Worm (Caenorhabditis elegans) whole organism, young adult: ENCODE measurements around the gene T10C6.15.
A peak's percentile ranks its signal among the peaks of the same experiment; 100 is the strongest.

Experiments used
- B0035.1 ChIP-seq: sonication (generic microtip); optimal IDR thresholded peaks from 2 replicates; lab custom pipeline; 2016; ENCODE audit warnings: missing genetic modification characterization, mild to moderate bottlenecking, missing compliant biosample characterization, missing genotype, missing genetic modification reagents
- D2030.7 ChIP-seq: fragments of 200-800 bp; sonication (Bioruptor generic); IDR thresholded peaks from 2 replicates; pipeline ENCODE4 v1.3.6; 2022; ENCODE audit warnings: missing genetic modification reagents, missing genetic modification characterization, missing compliant biosample characterization
- F22D6.2 ChIP-seq: sonication (generic microtip); optimal IDR thresholded peaks from 2 replicates; lab custom pipeline; 2016; ENCODE audit warnings: mild to moderate bottlenecking, missing genetic modification characterization, missing compliant biosample characterization
- F23B12.7 ChIP-seq: sonication (generic microtip); optimal IDR thresholded peaks from 2 replicates; lab custom pipeline; 2017; ENCODE audit warnings: missing genetic modification characterization, mild to moderate bottlenecking, missing compliant biosample characterization, antibody characterized with exemption, moderate library complexity; ENCODE audit not compliant: insufficient read depth
- F37B4.10 ChIP-seq: fragments of 200-800 bp; sonication (Bioruptor generic); IDR thresholded peaks from 2 replicates; pipeline ENCODE4 v1.3.6; 2022; ENCODE audit warnings: missing genetic modification characterization, missing compliant biosample characterization
- K12H6.12 ChIP-seq: fragments of 200-800 bp; sonication (Bioruptor generic); optimal IDR thresholded peaks from 2 replicates; lab custom pipeline; 2018; ENCODE audit warnings: mild to moderate bottlenecking, missing genetic modification characterization, missing compliant biosample characterization
- T26A5.8 ChIP-seq: sonication (generic microtip); optimal IDR thresholded peaks from 2 replicates; lab custom pipeline; 2016; ENCODE audit warnings: missing genetic modification characterization, missing compliant biosample characterization
- Y53F4B.3 ChIP-seq: fragments of 200-800 bp; sonication (Bioruptor generic); IDR thresholded peaks from 2 replicates; pipeline ENCODE4 v1.3.6; 2022; ENCODE audit warnings: missing genetic modification reagents, missing genetic modification characterization, missing compliant biosample characterization
- Y67H2A.10 ChIP-seq: fragments of 200-800 bp; sonication (Bioruptor generic); conservative IDR thresholded peaks from 2 replicates; pipeline ENCODE4 v1.3.6; 2022; ENCODE audit warnings: missing genetic modification reagents, missing genetic modification characterization, missing compliant biosample characterization
- Y79H2A.3 ChIP-seq: fragments of 200-800 bp; sonication (Bioruptor generic); conservative IDR thresholded peaks from 2 replicates; pipeline ENCODE4 v1.3.6; 2022; ENCODE audit warnings: missing genetic modification reagents, missing genetic modification characterization, missing compliant biosample characterization
- Y95B8A.8 ChIP-seq: fragments of 200-800 bp; sonication (Bioruptor generic); IDR thresholded peaks from 2 replicates; pipeline ENCODE4 v1.3.6; 2022; ENCODE audit warnings: missing genetic modification reagents, missing genetic modification characterization, missing compliant biosample characterization
- attf-3 ChIP-seq: fragments of 200-800 bp; sonication (Bioruptor generic); conservative IDR thresholded peaks from 2 replicates; pipeline ENCODE4 v1.3.6; 2022; ENCODE audit warnings: missing genetic modification reagents, missing genetic modification characterization, missing compliant biosample characterization
- attf-6 ChIP-seq: fragments of 200-800 bp; sonication (Bioruptor generic); IDR thresholded peaks from 2 replicates; pipeline ENCODE4 v1.3.6; 2022; ENCODE audit warnings: missing genetic modification reagents, missing genetic modification characterization, missing compliant biosample characterization
- ccch-3 ChIP-seq: fragments of 200-800 bp; sonication (Bioruptor generic); optimal IDR thresholded peaks from 2 replicates; lab custom pipeline; 2018; ENCODE audit warnings: mild to moderate bottlenecking, missing genetic modification characterization, missing compliant biosample characterization
- ceh-100 ChIP-seq: fragments of 200-800 bp; sonication (Bioruptor generic); IDR thresholded peaks from 2 replicates; pipeline ENCODE4 v1.3.6; 2022; ENCODE audit warnings: missing genetic modification reagents, missing genetic modification characterization, missing compliant biosample characterization
- ceh-58 ChIP-seq: fragments of 200-800 bp; sonication (Bioruptor generic); IDR thresholded peaks from 2 replicates; pipeline ENCODE4 v1.3.6; 2022; ENCODE audit warnings: missing genetic modification characterization, missing compliant biosample characterization
- chd-7 ChIP-seq: sonication (generic microtip); optimal IDR thresholded peaks from 2 replicates; lab custom pipeline; 2016; ENCODE audit warnings: mild to moderate bottlenecking, missing genetic modification characterization, moderate library complexity, missing compliant biosample characterization
- die-1 ChIP-seq: sonication (generic microtip); optimal IDR thresholded peaks from 2 replicates; lab custom pipeline; 2016; ENCODE audit warnings: missing genotype, mild to moderate bottlenecking, missing genetic modification characterization, missing compliant biosample characterization
- dpl-1 ChIP-seq: fragments of 150-350 bp; optimal IDR thresholded peaks from 2 replicates; lab custom pipeline; 2014; ENCODE audit warnings: missing biosample characterization, missing genetic modification reagents, missing genetic modification characterization
- efl-1 ChIP-seq: fragments of 150-350 bp; optimal IDR thresholded peaks from 2 replicates; lab custom pipeline; 2014; ENCODE audit warnings: missing biosample characterization, missing genetic modification reagents, missing genetic modification characterization
- egrh-3 ChIP-seq: fragments of 200-800 bp; sonication (Bioruptor generic); IDR thresholded peaks from 2 replicates; pipeline ENCODE4 v1.3.6; 2022; ENCODE audit warnings: missing genetic modification reagents, missing genetic modification characterization, missing compliant biosample characterization
- ets-4 ChIP-seq: fragments of 200-800 bp; sonication (Bioruptor generic); optimal IDR thresholded peaks from 2 replicates; lab custom pipeline; 2018; ENCODE audit warnings: mild to moderate bottlenecking, missing genetic modification characterization, missing compliant biosample characterization
- fkh-3 ChIP-seq: sonication (generic microtip); optimal IDR thresholded peaks from 2 replicates; lab custom pipeline; 2016; ENCODE audit warnings: mild to moderate bottlenecking, missing genetic modification characterization, missing compliant biosample characterization
- gei-17 ChIP-seq: fragments of 200-800 bp; sonication (Bioruptor generic); optimal IDR thresholded peaks from 2 replicates; lab custom pipeline; 2018; ENCODE audit warnings: mild to moderate bottlenecking, missing genetic modification characterization, missing compliant biosample characterization
- hlh-12 ChIP-seq: sonication (generic microtip); optimal IDR thresholded peaks from 2 replicates; lab custom pipeline; 2016; ENCODE audit warnings: missing genetic modification characterization, missing compliant biosample characterization
- hlh-26 ChIP-seq: fragments of 200-800 bp; sonication (Bioruptor generic); conservative IDR thresholded peaks from 2 replicates; pipeline ENCODE4 v1.3.6; 2022; ENCODE audit warnings: missing genetic modification reagents, missing genetic modification characterization, missing compliant biosample characterization
- hmg-1.2 ChIP-seq: fragments of 200-800 bp; sonication (Bioruptor generic); IDR thresholded peaks from 2 replicates; pipeline ENCODE4 v1.3.6; 2022; ENCODE audit warnings: missing genetic modification reagents, missing genetic modification characterization, missing compliant biosample characterization
- lag-1 ChIP-seq: fragments of 200-800 bp; sonication (Bioruptor generic); IDR thresholded peaks from 2 replicates; pipeline ENCODE4 v1.3.6; 2022; ENCODE audit warnings: missing genetic modification reagents, missing genetic modification characterization, missing compliant biosample characterization
- lsy-27 ChIP-seq: sonication (generic microtip); optimal IDR thresholded peaks from 2 replicates; lab custom pipeline; 2017; ENCODE audit warnings: missing genetic modification characterization, mild to moderate bottlenecking, missing compliant biosample characterization, antibody characterized with exemption, missing genotype, borderline replicate concordance; ENCODE audit not compliant: insufficient read depth
- madf-6 ChIP-seq: fragments of 200-800 bp; sonication (Bioruptor generic); IDR thresholded peaks from 2 replicates; pipeline ENCODE4 v1.3.6; 2022; ENCODE audit warnings: missing genetic modification reagents, missing genetic modification characterization, missing compliant biosample characterization
- madf-8 ChIP-seq: fragments of 200-800 bp; sonication (Bioruptor generic); conservative IDR thresholded peaks from 2 replicates; pipeline ENCODE4 v1.3.6; 2022; ENCODE audit warnings: missing genetic modification reagents, missing genetic modification characterization, missing compliant biosample characterization
- mcd-1 ChIP-seq: fragments of 200-800 bp; sonication (Bioruptor generic); IDR thresholded peaks from 2 replicates; pipeline ENCODE4 v1.3.6; 2022; ENCODE audit warnings: missing genetic modification reagents, missing genetic modification characterization, missing compliant biosample characterization
- mes-4 ChIP-seq: sonication (generic microtip); optimal IDR thresholded peaks from 2 replicates; lab custom pipeline; 2016; ENCODE audit warnings: missing genotype, missing genetic modification characterization, missing compliant biosample characterization
- mxl-1 ChIP-seq: sonication (generic microtip); optimal IDR thresholded peaks from 2 replicates; lab custom pipeline; 2016; ENCODE audit warnings: missing genetic modification characterization, missing compliant biosample characterization
- nfya-2 ChIP-seq: fragments of 200-800 bp; sonication (Bioruptor generic); IDR thresholded peaks from 2 replicates; pipeline ENCODE4 v1.3.6; 2022; ENCODE audit warnings: missing genetic modification reagents, missing genetic modification characterization, missing compliant biosample characterization
- nfyb-1 ChIP-seq: fragments of 200-800 bp; sonication (Bioruptor generic); IDR thresholded peaks from 2 replicates; pipeline ENCODE4 v1.3.6; 2022; ENCODE audit warnings: missing genetic modification reagents, missing genetic modification characterization, missing compliant biosample characterization
- nhr-120 ChIP-seq: fragments of 200-800 bp; sonication (Bioruptor generic); IDR thresholded peaks from 2 replicates; pipeline ENCODE4 v1.3.6; 2022; ENCODE audit warnings: missing genetic modification characterization, missing compliant biosample characterization
- rec-8 ChIP-seq, 2 experiments: sonication (generic microtip); optimal IDR thresholded peaks; 2 replicates each; lab custom pipeline; 2016; ENCODE audit warnings: mild to moderate bottlenecking in 2 of 2, missing genetic modification characterization in 2 of 2, missing genetic modification reagents in 2 of 2, missing genotype in 2 of 2, missing biosample characterization in 1 of 2, missing compliant biosample characterization in 1 of 2, moderate library complexity in 1 of 2
- sdz-38 ChIP-seq: sonication (generic microtip); optimal IDR thresholded peaks from 2 replicates; lab custom pipeline; 2016; ENCODE audit warnings: missing genotype, missing genetic modification characterization, missing compliant biosample characterization
- snpc-3.4 ChIP-seq: sonication (generic microtip); optimal IDR thresholded peaks from 2 replicates; lab custom pipeline; 2017; ENCODE audit warnings: missing genetic modification characterization, mild to moderate bottlenecking, missing compliant biosample characterization, antibody characterized with exemption, moderate library complexity, missing genotype, missing genetic modification reagents
- snpc-4 ChIP-seq, 5 experiments: fragments of 150-350 bp in 1 of 5; sonication (generic microtip) in 4 of 5; optimal IDR thresholded peaks; 2 replicates each; lab custom pipeline; 2014 to 2018; ENCODE audit warnings: missing genetic modification characterization in 5 of 5, missing biosample characterization in 3 of 5, antibody characterized with exemption in 2 of 5, mild to moderate bottlenecking in 2 of 5, missing compliant biosample characterization in 2 of 5, missing genotype in 2 of 5, moderate library complexity in 2 of 5, missing genetic modification reagents in 1 of 5
- sptf-2 ChIP-seq: fragments of 200-800 bp; sonication (Bioruptor generic); optimal IDR thresholded peaks from 2 replicates; lab custom pipeline; 2018; ENCODE audit warnings: mild to moderate bottlenecking, missing genetic modification characterization, missing compliant biosample characterization
- xnd-1 ChIP-seq: sonication (generic microtip); optimal IDR thresholded peaks from 2 replicates; lab custom pipeline; 2016; ENCODE audit warnings: missing genotype, missing genetic modification reagents, missing genetic modification characterization, missing compliant biosample characterization
- ztf-6 ChIP-seq: fragments of 200-800 bp; sonication (Bioruptor generic); IDR thresholded peaks from 2 replicates; pipeline ENCODE4 v1.3.6; 2022; ENCODE audit warnings: missing genetic modification reagents, missing genetic modification characterization, missing compliant biosample characterization

T10C6.15 gene

DNA sequence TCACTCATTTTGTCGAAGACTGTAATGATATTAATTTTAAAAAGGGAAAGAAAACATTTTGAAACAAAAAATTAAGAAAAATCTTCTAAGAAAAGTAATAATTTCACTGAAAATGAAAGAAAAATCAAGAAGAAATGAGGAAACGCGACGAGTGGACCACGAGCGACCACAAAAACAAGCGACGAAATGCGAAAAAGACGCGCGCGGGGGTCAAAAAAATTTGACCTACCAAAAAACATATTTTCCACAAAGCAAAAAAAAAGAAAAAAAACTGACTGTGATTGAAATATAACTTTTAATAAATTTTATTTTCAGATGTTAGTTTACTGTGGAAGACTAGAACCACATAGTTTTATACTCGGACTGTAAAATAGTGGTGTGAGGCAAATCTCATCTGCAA lies 13.1 kb upstream of the T10C6.15 start, which contains the start of gene F14H3.6:
F14H3.6 (minus strand) TSS at position 22 of the 400 bp plus-strand sequence.
- TF ChIP-seq D2030.7 (GFP tag; lab: Robert Waterston, UW) (peak; percentile 20; the same call in 1 of the 2 replicates), F37B4.10 (GFP tag; lab: Robert Waterston, UW) (no peak), dpl-1 (GFP tag; lab: Kevin White, UChicago) (peak; percentile 69), madf-6 (GFP tag; lab: Robert Waterston, UW) (peak; percentile 86), xnd-1 (tag; lab: Kevin White, UChicago) (peak; percentile 44), efl-1 (GFP tag; lab: Kevin White, UChicago) (peak; percentile 86), madf-8 (peak; percentile 75), ceh-100 (GFP tag; lab: Robert Waterston, UW) (no peak)
- TF ChIP-seq, all 124 proteins: peak for 6

- TF ChIP-seq egrh-3 (GFP tag; lab: Robert Waterston, UW) = no peak
- no peak for TF ChIP-seq die-1 (tag; lab: Kevin White, UChicago)
- no peak for TF ChIP-seq xnd-1 (tag; lab: Kevin White, UChicago)
- no peak for TF ChIP-seq snpc-4 (GFP tag; optimal IDR thresholded peaks at IDR 0.05; lab: Kevin White, UChicago)
- TF ChIP-seq snpc-4 (tag; optimal IDR thresholded peaks at IDR 0.05; lab: Kevin White, UChicago) = no peak
- TF ChIP-seq ets-4 (GFP tag; lab: Kevin White, UChicago) = no peak
- TF ChIP-seq F37B4.10 (GFP tag; lab: Robert Waterston, UW) = no peak
- TF ChIP-seq lag-1 (GFP tag; lab: Robert Waterston, UW) = no peak
- TF ChIP-seq mcd-1 (GFP tag; lab: Robert Waterston, UW) = no peak
- TF ChIP-seq F23B12.7 (tag; lab: Kevin White, UChicago) = no peak
- TF ChIP-seq efl-1 (GFP tag; lab: Kevin White, UChicago) = peak; percentile 69
- no peak for TF ChIP-seq sptf-2 (GFP tag; lab: Kevin White, UChicago)
- TF ChIP-seq nhr-120 = no peak
- no peak for TF ChIP-seq mes-4
- TF ChIP-seq fkh-3 (tag; lab: Kevin White, UChicago) = no peak
- no peak for TF ChIP-seq chd-7 (tag; lab: Kevin White, UChicago)
- no peak for TF ChIP-seq ccch-3 (GFP tag; lab: Kevin White, UChicago)
- TF ChIP-seq ceh-100 (GFP tag; lab: Robert Waterston, UW) = no peak
- peak; percentile 46 for TF ChIP-seq dpl-1 (GFP tag; lab: Kevin White, UChicago)
- TF ChIP-seq hlh-12 (tag; lab: Kevin White, UChicago) = no peak
- TF ChIP-seq attf-6 (GFP tag; lab: Robert Waterston, UW) = 0 out of 2 replicates have a peak, but pooled peaks have one; percentile 7
- no peak for TF ChIP-seq attf-3 (GFP tag; lab: Robert Waterston, UW)
- no peak for TF ChIP-seq ztf-6 (GFP tag; lab: Robert Waterston, UW)
- 0 out of 2 replicates have a peak, but pooled peaks have one; percentile 26 for TF ChIP-seq madf-8
- no peak for TF ChIP-seq B0035.1 (tag; lab: Kevin White, UChicago)
- no peak for TF ChIP-seq hlh-26
- TF ChIP-seq madf-6 (GFP tag; lab: Robert Waterston, UW) = peak; percentile 71
- no peak for TF ChIP-seq lsy-27 (tag; lab: Kevin White, UChicago)
- TF ChIP-seq Y67H2A.10 (GFP tag; lab: Robert Waterston, UW) = no peak
- no peak for TF ChIP-seq K12H6.12 (tag; lab: Kevin White, UChicago)
- no peak for TF ChIP-seq Y53F4B.3
- no peak for TF ChIP-seq sdz-38
- TF ChIP-seq Y79H2A.3 = 0 out of 2 replicates have a peak, but pooled peaks have one; percentile 26
- no peak for TF ChIP-seq hmg-1.2 (GFP tag; lab: Robert Waterston, UW)
- TF ChIP-seq ceh-58 (GFP tag; lab: Robert Waterston, UW) = no peak
- no peak for TF ChIP-seq mxl-1 (tag; lab: Kevin White, UChicago)
- no peak for TF ChIP-seq rec-8 (tag; optimal IDR thresholded peaks at IDR 0.05; lab: Kevin White, UChicago)
- TF ChIP-seq T26A5.8 (tag; lab: Kevin White, UChicago) = no peak
- TF ChIP-seq Y95B8A.8 (GFP tag; lab: Robert Waterston, UW) = no peak
- no peak for TF ChIP-seq nfya-2 (GFP tag; lab: Robert Waterston, UW)
- TF ChIP-seq snpc-3.4 (tag; lab: Kevin White, UChicago) = peak; percentile 38
- no peak for TF ChIP-seq nfyb-1 (GFP tag; lab: Robert Waterston, UW)
- no peak for TF ChIP-seq gei-17 (GFP tag; lab: Kevin White, UChicago)
- no peak for TF ChIP-seq F22D6.2 (tag; lab: Kevin White, UChicago)
These were observed 11.3 kb upstream of the T10C6.15 start, which contains the start of gene F14H3.5 for ce11 chrV:16057010-16057463. Gene F14H3.5 (minus strand): TSS chrV:16057060.
